Fruit fly (Drosophila melanogaster): Measurements from ENCODE around the gene Scgbeta.

DNA sequence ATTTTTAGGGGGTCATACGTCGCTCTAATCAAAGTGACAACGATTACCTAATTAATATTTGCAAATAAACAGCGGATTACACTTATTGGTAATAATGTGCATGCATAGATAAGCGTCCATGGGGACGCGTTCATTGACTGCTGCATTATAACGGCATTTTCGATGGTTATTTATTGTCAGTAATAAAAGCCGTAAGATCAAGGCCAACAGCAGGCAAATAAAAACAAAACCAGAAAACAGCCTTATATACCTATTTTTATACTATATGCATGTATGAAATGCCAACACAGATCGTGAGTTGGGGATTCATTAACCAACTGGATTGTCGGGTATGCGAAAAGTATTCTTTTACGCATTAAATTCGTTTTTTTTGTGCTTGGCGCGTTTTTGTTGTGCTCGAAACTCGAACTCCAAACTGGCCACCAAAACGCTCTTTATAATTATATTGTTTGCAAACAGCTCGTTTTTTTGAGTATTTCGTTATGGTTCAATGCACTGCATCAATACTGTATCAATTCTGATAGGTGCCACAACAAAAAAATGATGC is 28.6 kb upstream of the Scgbeta start:
- TF ChIP-seq psq (optimal IDR thresholded peaks at IDR 0.05), result no peak
- no peak for TF ChIP-seq usp (GFP tag; optimal IDR thresholded peaks at IDR 0.05)
- TF ChIP-seq pan (optimal IDR thresholded peaks at IDR 0.05), result no peak
- no peak for TF ChIP-seq CG8478 (optimal IDR thresholded peaks at IDR 0.05)
